Worm (Caenorhabditis elegans) whole organism, midembryonic: ENCODE results near the gene C18D11.3.

Experiments
- flt-1 ChIP-seq: fragments of 200-800 bp; sonication (Bioruptor generic); IDR thresholded peaks from 2 replicates; pipeline ENCODE4 v1.3.6; 2022; ENCODE audit warnings: missing genetic modification characterization, missing compliant biosample characterization
- ref-1 ChIP-seq: fragments of 200-800 bp; sonication (Bioruptor generic); conservative IDR thresholded peaks from 2 replicates; pipeline ENCODE4 v1.3.6; 2022; ENCODE audit warnings: missing genetic modification reagents, missing genetic modification characterization, missing compliant biosample characterization
- ztf-29 ChIP-seq: fragments of 200-800 bp; sonication (Bioruptor generic); IDR thresholded peaks from 2 replicates; pipeline ENCODE4 v1.3.6; 2022; ENCODE audit warnings: missing genetic modification reagents, missing genetic modification characterization, missing compliant biosample characterization

DNA sequence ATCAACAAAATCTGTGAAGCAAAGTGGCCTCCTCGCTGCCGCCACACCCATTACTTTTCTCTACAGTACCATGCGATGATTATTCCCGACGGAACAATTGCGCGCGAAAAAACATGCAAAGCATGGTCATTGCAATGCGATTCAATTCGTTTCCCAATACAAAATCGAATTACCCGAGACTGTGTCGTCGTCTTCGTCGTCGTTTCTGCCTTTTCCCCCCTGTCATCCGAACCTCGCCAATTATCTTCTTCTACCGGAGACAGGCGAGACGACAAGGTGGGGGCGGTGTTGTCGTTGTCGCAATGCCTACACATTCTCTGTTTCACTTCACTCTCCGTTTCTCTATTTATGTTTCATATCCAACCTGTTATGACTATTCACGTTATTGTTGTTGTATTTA, 11.4 kb upstream of the C18D11.3 start:
- TF ChIP-seq flt-1 (GFP tag; lab: Robert Waterston, UW) (no peak), ztf-29 (GFP tag; lab: Robert Waterston, UW) (no peak), ref-1 (GFP tag; lab: Robert Waterston, UW) (no peak)
